Fruit fly (Drosophila melanogaster) whole organism, embryonic: ENCODE data around the gene CG18563.
A peak's percentile ranks its signal among the peaks of the same experiment; 100 is the strongest.

Source experiments
- Ada2b ChIP-seq: fragments of 200-800 bp; sonication (Bioruptor generic); IDR thresholded peaks from 2 replicates; pipeline ENCODE4 v1.3.6; 2022; ENCODE audit warnings: missing biosample characterization, missing genetic modification characterization
- CG10431 ChIP-seq: fragments of 200-800 bp; sonication (Bioruptor generic); optimal IDR thresholded peaks from 3 replicates; lab custom pipeline; 2018; ENCODE audit warnings: missing biosample characterization, mild to moderate bottlenecking, missing genetic modification characterization
- CG11398 ChIP-seq: fragments of 200-800 bp; sonication (Bioruptor generic); optimal IDR thresholded peaks from 2 replicates; lab custom pipeline; 2016; ENCODE audit warnings: missing biosample characterization, missing genetic modification characterization
- CG12104 ChIP-seq: fragments of 200-800 bp; sonication (Bioruptor generic); optimal IDR thresholded peaks from 3 replicates; lab custom pipeline; 2016; ENCODE audit warnings: missing biosample characterization, missing genetic modification characterization
- CG12155 ChIP-seq: fragments of 200-800 bp; sonication (Bioruptor generic); optimal IDR thresholded peaks from 3 replicates; lab custom pipeline; 2016; ENCODE audit warnings: missing biosample characterization, missing genetic modification characterization
- CG12391 ChIP-seq: fragments of 200-800 bp; sonication (Bioruptor generic); optimal IDR thresholded peaks from 3 replicates; lab custom pipeline; 2018; ENCODE audit warnings: missing biosample characterization, mild to moderate bottlenecking, missing genetic modification characterization, moderate library complexity
- CG13123 ChIP-seq: fragments of 200-800 bp; sonication (Bioruptor generic); optimal IDR thresholded peaks from 2 replicates; lab custom pipeline; 2016; ENCODE audit warnings: missing biosample characterization, missing genetic modification characterization
- CG13296 ChIP-seq: fragments of 200-800 bp; sonication (Bioruptor generic); optimal IDR thresholded peaks from 3 replicates; lab custom pipeline; 2018; ENCODE audit warnings: missing biosample characterization, mild to moderate bottlenecking, missing genetic modification characterization
- CG16813 ChIP-seq: fragments of 200-800 bp; sonication (Bioruptor generic); IDR thresholded peaks from 3 replicates; pipeline ENCODE4 v1.3.6; 2022; ENCODE audit warnings: missing biosample characterization, missing genetic modification characterization; ENCODE audit not compliant: partially characterized antibody
- CG17186 ChIP-seq: fragments of 200-800 bp; sonication (Bioruptor generic); optimal IDR thresholded peaks from 3 replicates; lab custom pipeline; 2017; ENCODE audit warnings: missing biosample characterization, missing genetic modification reagents, missing genetic modification characterization
- CG17361 ChIP-seq: fragments of 200-800 bp; sonication (Bioruptor generic); IDR thresholded peaks from 3 replicates; pipeline ENCODE4 v1.3.6; 2022; ENCODE audit warnings: missing biosample characterization, missing genetic modification characterization
- CG18476 ChIP-seq: fragments of 200-800 bp; sonication (Bioruptor generic); optimal IDR thresholded peaks from 2 replicates; lab custom pipeline; 2016; ENCODE audit warnings: missing biosample characterization, mild to moderate bottlenecking, missing genetic modification characterization
- CG2199 ChIP-seq: fragments of 200-800 bp; sonication (Bioruptor generic); IDR thresholded peaks from 3 replicates; pipeline ENCODE4 v1.3.6; 2022; ENCODE audit warnings: missing biosample characterization, missing genetic modification characterization
- CG2202 ChIP-seq: fragments of 200-800 bp; sonication (Bioruptor generic); optimal IDR thresholded peaks from 2 replicates; lab custom pipeline; 2018; ENCODE audit warnings: missing biosample characterization, mild to moderate bottlenecking, missing genetic modification characterization
- CG2712 ChIP-seq: fragments of 200-800 bp; optimal IDR thresholded peaks from 3 replicates; lab custom pipeline; 2019; ENCODE audit warnings: missing biosample characterization, mild to moderate bottlenecking, missing genetic modification characterization, moderate library complexity
- CG31224 ChIP-seq: fragments of 200-800 bp; sonication (Bioruptor generic); IDR thresholded peaks from 2 replicates; pipeline ENCODE4 v1.3.6; 2022; ENCODE audit warnings: missing biosample characterization, missing genetic modification characterization
- CG31441 ChIP-seq: fragments of 200-800 bp; sonication (Bioruptor generic); IDR thresholded peaks from 2 replicates; pipeline ENCODE4 v1.3.6; 2022; ENCODE audit warnings: missing biosample characterization, missing genetic modification characterization
- CG34422 ChIP-seq: fragments of 200-800 bp; sonication (Bioruptor generic); IDR thresholded peaks from 3 replicates; pipeline ENCODE4 v1.3.6; 2022; ENCODE audit warnings: missing biosample characterization, missing genetic modification characterization
- CG3847 ChIP-seq: fragments of 200-800 bp; sonication (Bioruptor generic); IDR thresholded peaks from 2 replicates; pipeline ENCODE4 v1.3.6; 2022; ENCODE audit warnings: missing biosample characterization, missing genetic modification characterization
- CG6272 ChIP-seq: fragments of 200-800 bp; sonication (Bioruptor generic); IDR thresholded peaks from 2 replicates; pipeline ENCODE4 v1.3.6; 2022; ENCODE audit warnings: missing biosample characterization, missing genetic modification characterization
- CG6854 ChIP-seq: fragments of 200-800 bp; sonication (Bioruptor generic); optimal IDR thresholded peaks from 3 replicates; lab custom pipeline; 2017; ENCODE audit warnings: missing biosample characterization, mild to moderate bottlenecking, missing genetic modification characterization
- CG8290 ChIP-seq, 3 experiments: fragments of 200-800 bp; sonication (Bioruptor generic); optimal IDR thresholded peaks; 2 replicates each; lab custom pipeline; 2016 to 2019; ENCODE audit warnings: missing biosample characterization in 3 of 3, missing genetic modification characterization in 3 of 3, mild to moderate bottlenecking in 2 of 3, moderate library complexity in 1 of 3
- CG8924 ChIP-seq: fragments of 200-800 bp; optimal IDR thresholded peaks from 3 replicates; lab custom pipeline; 2019; ENCODE audit warnings: missing biosample characterization, mild to moderate bottlenecking, missing genetic modification characterization, moderate library complexity
- CkIIα-i1 ChIP-seq: fragments of 200-800 bp; sonication (Bioruptor generic); IDR thresholded peaks from 2 replicates; pipeline ENCODE4 v1.3.6; 2022; ENCODE audit warnings: missing biosample characterization, missing genetic modification characterization
- Dad ChIP-seq: fragments of 200-800 bp; sonication (Bioruptor generic); optimal IDR thresholded peaks from 3 replicates; lab custom pipeline; 2016; ENCODE audit warnings: missing biosample characterization, missing genetic modification characterization
- Dfd ChIP-seq, 2 experiments: fragments of >200 bp; optimal IDR thresholded peaks; 2 replicates each; lab custom pipeline; 2017; ENCODE audit warnings: missing biosample characterization in 2 of 2, missing genetic modification characterization in 2 of 2
- Doc2 ChIP-seq: fragments of 200-800 bp; sonication (Bioruptor generic); IDR thresholded peaks from 2 replicates; pipeline ENCODE4 v1.3.6; 2022; ENCODE audit warnings: missing biosample characterization, missing genetic modification characterization
- E2f1 ChIP-seq: fragments of 200-800 bp; sonication (Bioruptor generic); IDR thresholded peaks from 2 replicates; pipeline ENCODE4 v1.3.6; 2022; ENCODE audit warnings: missing biosample characterization, missing genetic modification characterization
- ERR ChIP-seq: fragments of 200-800 bp; sonication (Bioruptor generic); optimal IDR thresholded peaks from 2 replicates; lab custom pipeline; 2016; ENCODE audit warnings: missing biosample characterization, missing genetic modification characterization
- GATAe ChIP-seq: fragments of 200-800 bp; sonication (Bioruptor generic); conservative IDR thresholded peaks from 2 replicates; pipeline ENCODE4 v1.3.6; 2022; ENCODE audit warnings: missing biosample characterization, missing genetic modification characterization
- H15 ChIP-seq: fragments of 200-800 bp; sonication (Bioruptor generic); IDR thresholded peaks from 3 replicates; pipeline ENCODE4 v1.3.6; 2022; ENCODE audit warnings: missing biosample characterization, missing genetic modification characterization
- Mad ChIP-seq: fragments of 200-800 bp; sonication (Bioruptor generic); optimal IDR thresholded peaks from 2 replicates; lab custom pipeline; 2016; ENCODE audit warnings: missing biosample characterization, missing genetic modification characterization
- Optix ChIP-seq: fragments of 200-800 bp; sonication (Bioruptor generic); IDR thresholded peaks from 3 replicates; pipeline ENCODE4 v1.3.6; 2022; ENCODE audit warnings: missing biosample characterization, missing genetic modification characterization
- Ravus ChIP-seq: fragments of 200-800 bp; sonication (Bioruptor generic); IDR thresholded peaks from 2 replicates; pipeline ENCODE4 v1.3.6; 2022; ENCODE audit warnings: missing biosample characterization, missing genetic modification characterization
- Sry-δ ChIP-seq: fragments of 200-800 bp; sonication (Bioruptor generic); optimal IDR thresholded peaks from 2 replicates; lab custom pipeline; 2016; ENCODE audit warnings: missing biosample characterization, missing genetic modification characterization
- Trl ChIP-seq, 3 experiments: fragments of >200 bp in 2 of 3; fragments of 200-800 bp in 1 of 3; sonication (Bioruptor generic) in 1 of 3; optimal IDR thresholded peaks; 2 replicates in 1 of 3; 3 replicates in 2 of 3; lab custom pipeline; 2016 to 2017; ENCODE audit warnings: missing biosample characterization in 1 of 3, missing genetic modification characterization in 1 of 3
- ara ChIP-seq: fragments of 200-800 bp; sonication (Bioruptor generic); IDR thresholded peaks from 2 replicates; pipeline ENCODE4 v1.3.6; 2022; ENCODE audit warnings: missing biosample characterization, missing genetic modification characterization
- dmrt99B ChIP-seq: fragments of 200-800 bp; sonication (Bioruptor generic); optimal IDR thresholded peaks from 2 replicates; lab custom pipeline; 2018; ENCODE audit warnings: missing biosample characterization, mild to moderate bottlenecking, missing genetic modification characterization, moderate library complexity
- fd96Cb ChIP-seq: fragments of 200-800 bp; sonication (Bioruptor generic); optimal IDR thresholded peaks from 2 replicates; lab custom pipeline; 2018; ENCODE audit warnings: missing biosample characterization, mild to moderate bottlenecking, missing genetic modification characterization, moderate library complexity
- hb ChIP-seq: fragments of 200-800 bp; sonication (Bioruptor generic); IDR thresholded peaks from 3 replicates; pipeline ENCODE4 v1.3.6; 2022; ENCODE audit warnings: missing biosample characterization, missing genetic modification characterization; ENCODE audit not compliant: partially characterized antibody
- knrl ChIP-seq: fragments of 200-800 bp; sonication (Bioruptor generic); IDR thresholded peaks from 3 replicates; pipeline ENCODE4 v1.3.6; 2022; ENCODE audit warnings: missing biosample characterization, missing genetic modification characterization; ENCODE audit not compliant: partially characterized antibody
- nau ChIP-seq: fragments of 200-800 bp; sonication (Bioruptor generic); optimal IDR thresholded peaks from 3 replicates; lab custom pipeline; 2017; ENCODE audit warnings: missing biosample characterization, mild to moderate bottlenecking, missing genetic modification characterization, missing genetic modification reagents
- pan ChIP-seq, 4 experiments: fragments of >200 bp in 3 of 4; fragments of 200-800 bp in 1 of 4; sonication (Bioruptor generic) in 1 of 4; optimal IDR thresholded peaks in 3 of 4; IDR thresholded peaks in 1 of 4; 2 replicates each; pipeline versions ENCODE4 v1.3.6 to Lab custom; 2017 to 2022; ENCODE audit warnings: missing biosample characterization in 2 of 4, missing genetic modification characterization in 2 of 4, mixed read lengths in 1 of 4
- pros ChIP-seq: fragments of 200-800 bp; sonication (Bioruptor generic); optimal IDR thresholded peaks from 3 replicates; lab custom pipeline; 2019; ENCODE audit warnings: missing biosample characterization, mild to moderate bottlenecking, missing genetic modification characterization, moderate library complexity
- ro ChIP-seq: fragments of 200-800 bp; sonication (Bioruptor generic); IDR thresholded peaks from 2 replicates; pipeline ENCODE4 v1.3.6; 2022; ENCODE audit warnings: missing biosample characterization, missing genetic modification characterization
- scrt ChIP-seq: fragments of 200-800 bp; sonication (Bioruptor generic); optimal IDR thresholded peaks from 2 replicates; lab custom pipeline; 2018; ENCODE audit warnings: missing biosample characterization, mild to moderate bottlenecking, missing genetic modification characterization, moderate library complexity
- stwl ChIP-seq: fragments of 200-800 bp; sonication (Bioruptor generic); optimal IDR thresholded peaks from 3 replicates; lab custom pipeline; 2018; ENCODE audit warnings: missing biosample characterization, mild to moderate bottlenecking, missing genetic modification characterization, moderate library complexity
- tgo ChIP-seq: fragments of 200-800 bp; sonication (Bioruptor generic); IDR thresholded peaks from 3 replicates; pipeline ENCODE4 v1.3.6; 2022; ENCODE audit warnings: missing biosample characterization, missing genetic modification characterization
- usp ChIP-seq: fragments of >200 bp; optimal IDR thresholded peaks from 2 replicates; lab custom pipeline; 2017; ENCODE audit warnings: missing biosample characterization, missing genetic modification characterization
- vnd ChIP-seq: fragments of 200-800 bp; sonication (Bioruptor generic); IDR thresholded peaks from 3 replicates; pipeline ENCODE4 v1.3.6; 2022; ENCODE audit warnings: missing biosample characterization, missing genetic modification characterization; ENCODE audit not compliant: partially characterized antibody

CG18563 gene

DNA sequence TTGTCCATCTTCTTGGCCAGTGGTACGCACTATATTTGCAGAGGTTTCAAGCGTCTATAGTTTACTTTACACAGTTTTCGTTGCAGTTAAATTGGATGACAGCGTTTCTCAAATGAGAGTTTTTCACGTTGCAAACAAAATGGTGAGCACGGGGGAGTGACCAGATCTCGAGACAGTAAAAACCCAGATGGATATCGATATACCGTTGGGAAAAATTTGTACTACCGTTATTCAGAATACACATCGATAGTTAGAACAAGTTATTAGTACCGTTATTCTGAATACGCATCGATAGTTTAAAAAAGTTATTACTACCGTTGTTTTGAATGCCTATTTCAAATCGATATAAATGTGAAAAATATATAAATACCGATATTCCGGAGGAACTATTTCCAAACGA is 19.9 kb upstream of the CG18563 start, which contains the start of gene cass (continued):
- TF ChIP-seq E2f1 (no peak), Trl (optimal IDR thresholded peaks at IDR 0.05; lab: Kevin White, UChicago) (no peak), Trl (GFP tag; optimal IDR thresholded peaks at IDR 0.05; lab: Kevin White, UChicago) (no peak), dmrt99B (tag; lab: Kevin White, UChicago) (no peak), H15 (GFP tag; lab: Robert Waterston, UW) (no peak), CG16813 (peak; percentile 94), ro (no peak), Dfd (GFP tag; optimal IDR thresholded peaks at IDR 0.05; lab: Kevin White, UChicago) (no peak), CG3847 (GFP tag; lab: Robert Waterston, UW) (no peak; the same call in 1 of the 2 replicates), CG10431 (GFP tag; lab: Kevin White, UChicago) (no peak), CG11398 (GFP tag; lab: Kevin White, UChicago) (no peak), usp (GFP tag; lab: Kevin White, UChicago) (no peak), Mad (GFP tag; lab: Kevin White, UChicago) (no peak), ERR (GFP tag; lab: Kevin White, UChicago) (no peak), tgo (GFP tag; lab: Robert Waterston, UW) (no peak), CG8924 (tag; lab: Kevin White, UChicago) (peak; percentile 26), CG6854 (GFP tag; lab: Kevin White, UChicago) (no peak), CG13123 (GFP tag; lab: Kevin White, UChicago) (no peak), GATAe (GFP tag; lab: Robert Waterston, UW) (no peak), CG17186 (GFP tag; lab: Kevin White, UChicago) (peak; percentile 17), ara (no peak), CG31224 (no peak), CG13296 (GFP tag; lab: Kevin White, UChicago) (no peak), fd96Cb (tag; lab: Kevin White, UChicago) (no peak), vnd (GFP tag; lab: Robert Waterston, UW) (peak; percentile 88), pros (no peak), CG2712 (peak; percentile 59), CG17361 (GFP tag; lab: Robert Waterston, UW) (0 out of 3 replicates have a peak, but pooled peaks have one; percentile 18), stwl (tag; lab: Kevin White, UChicago) (peak; percentile 92), CG18476 (GFP tag; lab: Kevin White, UChicago) (no peak), Dad (GFP tag; lab: Kevin White, UChicago) (no peak), CG2202 (tag; lab: Kevin White, UChicago) (no peak), Ravus (no peak), CG12155 (GFP tag; lab: Kevin White, UChicago) (no peak), CG2199 (GFP tag; lab: Robert Waterston, UW) (peak; percentile 29; the same call in 1 of the 3 replicates), CG34422 (GFP tag; lab: Robert Waterston, UW) (no peak; the same call in 2 of the 3 replicates), Ada2b (GFP tag; lab: Robert Waterston, UW) (no peak), Optix (GFP tag; lab: Robert Waterston, UW) (no peak), knrl (GFP tag; lab: Robert Waterston, UW) (peak; percentile 91), CG6272 (GFP tag; lab: Robert Waterston, UW) (no peak), nau (GFP tag; lab: Kevin White, UChicago) (no peak), CG12391 (tag; lab: Kevin White, UChicago) (peak; percentile 4), pan (optimal IDR thresholded peaks at IDR 0.05; lab: Kevin White, UChicago) (no peak), pan (GFP tag; optimal IDR thresholded peaks at IDR 0.05 in 1 of 2, IDR thresholded peaks at IDR 0.05 in 1 of 2) (no peak), Sry-δ (GFP tag; lab: Kevin White, UChicago) (peak; percentile 86), CkIIα-i1 (no peak), hb (GFP tag; lab: Robert Waterston, UW) (peak; percentile 86), scrt (no peak), CG8290 (GFP tag; optimal IDR thresholded peaks at IDR 0.05; lab: Kevin White, UChicago) (peak; percentile 39), CG8290 (tag; optimal IDR thresholded peaks at IDR 0.05; lab: Kevin White, UChicago) (peak in 1 of 2 experiments; percentile 70), Doc2 (no peak), CG31441 (GFP tag; lab: Robert Waterston, UW) (no peak), CG12104 (GFP tag; lab: Kevin White, UChicago) (no peak)
